Worm (Caenorhabditis elegans) whole organism, L3 larva: ENCODE measurements around the gene T05C12.9.

Source experiments
- ceh-82 ChIP-seq: fragments of 150-350 bp; optimal IDR thresholded peaks from 2 replicates; lab custom pipeline; 2014; ENCODE audit warnings: missing biosample characterization, missing genetic modification characterization
- egl-27 ChIP-seq: sonication (generic microtip); optimal IDR thresholded peaks from 4 replicates; lab custom pipeline; 2017; ENCODE audit warnings: missing biosample characterization, missing genetic modification reagents, missing genetic modification characterization
- egl-5 ChIP-seq: fragments of 150-350 bp; optimal IDR thresholded peaks from 2 replicates; lab custom pipeline; 2017; ENCODE audit warnings: missing biosample characterization, missing genetic modification reagents, missing genetic modification characterization, inconsistent platforms
- elt-3 ChIP-seq, 3 experiments: fragments of 150-350 bp in 1 of 3; sonication (generic microtip) in 2 of 3; optimal IDR thresholded peaks; 2 replicates in 2 of 3; 4 replicates in 1 of 3; lab custom pipeline; 2014 to 2017; ENCODE audit warnings: missing biosample characterization in 3 of 3, missing genetic modification characterization in 3 of 3
- mml-1 ChIP-seq: fragments of 150-350 bp; sonication (generic microtip); optimal IDR thresholded peaks from 3 replicates; lab custom pipeline; 2014; ENCODE audit warnings: missing biosample characterization, missing genetic modification characterization
- nfya-1 ChIP-seq: sonication (generic microtip); optimal IDR thresholded peaks from 2 replicates; lab custom pipeline; 2017; ENCODE audit warnings: missing genetic modification characterization, mild to moderate bottlenecking, missing compliant biosample characterization, antibody characterized with exemption, moderate library complexity; ENCODE audit not compliant: insufficient read depth
- nhr-12 ChIP-seq: fragments of 150-350 bp; optimal IDR thresholded peaks from 2 replicates; lab custom pipeline; 2014; ENCODE audit warnings: missing biosample characterization, missing genetic modification characterization
- nhr-237 ChIP-seq: fragments of 150-350 bp; optimal IDR thresholded peaks from 2 replicates; lab custom pipeline; 2014; ENCODE audit warnings: missing biosample characterization, missing genetic modification characterization
- nhr-76 ChIP-seq: fragments of 150-350 bp; sonication (generic microtip); optimal IDR thresholded peaks from 5 replicates; lab custom pipeline; 2014; ENCODE audit warnings: missing biosample characterization, missing genetic modification characterization
- pha-4 ChIP-seq: fragments of 150-350 bp; optimal IDR thresholded peaks from 2 replicates; lab custom pipeline; 2014; ENCODE audit warnings: missing biosample characterization, missing genetic modification reagents, missing genetic modification characterization
- pqm-1 ChIP-seq: fragments of 150-350 bp; optimal IDR thresholded peaks from 2 replicates; lab custom pipeline; 2017; ENCODE audit warnings: missing biosample characterization, missing genetic modification characterization, inconsistent platforms

ce11 chrII:8169283-8169682 lies 23.7 kb downstream of the T05C12.9 start, which contains the start of gene T05C12.15:
- TF ChIP-seq mml-1 (no peak), pha-4 (tag; lab: Kevin White, UChicago) (no peak), elt-3 (tag; optimal IDR thresholded peaks at IDR 0.05; lab: Kevin White, UChicago) (no peak), pqm-1 (tag; lab: Kevin White, UChicago) (no peak), nhr-12 (tag; lab: Kevin White, UChicago) (no peak), egl-5 (tag; lab: Kevin White, UChicago) (no peak), nhr-237 (tag; lab: Kevin White, UChicago) (no peak), ceh-82 (tag; lab: Kevin White, UChicago) (no peak), nhr-76 (no peak), nfya-1 (tag; lab: Kevin White, UChicago) (no peak), egl-27 (tag; lab: Kevin White, UChicago) (no peak)
